Worm (Caenorhabditis elegans) whole organism, L4 larva: ENCODE results near the gene T10G3.3.

ENCODE experiments used
- F44E2.7 ChIP-seq: fragments of 200-800 bp; sonication (Bioruptor generic); IDR thresholded peaks from 2 replicates; pipeline ENCODE4 v2.1.2; 2022; ENCODE audit warnings: missing genetic modification characterization, missing compliant biosample characterization
- Y75B8A.6 ChIP-seq: fragments of 200-800 bp; sonication (Bioruptor generic); IDR thresholded peaks from 2 replicates; pipeline ENCODE4 v1.3.6; 2022; ENCODE audit warnings: missing genetic modification reagents, missing genetic modification characterization, missing compliant biosample characterization
- daf-19 ChIP-seq: fragments of 200-800 bp; sonication (Bioruptor generic); conservative IDR thresholded peaks from 2 replicates; pipeline ENCODE4 v1.3.6; 2022; ENCODE audit warnings: missing genetic modification characterization, missing compliant biosample characterization
- nhr-25 ChIP-seq: sonication (generic microtip); optimal IDR thresholded peaks from 2 replicates; lab custom pipeline; 2017; ENCODE audit warnings: missing genetic modification characterization, mild to moderate bottlenecking, missing compliant biosample characterization, antibody characterized with exemption, moderate library complexity, borderline replicate concordance; ENCODE audit not compliant: insufficient read depth
- pqm-1 ChIP-seq: sonication (generic microtip); optimal IDR thresholded peaks from 2 replicates; lab custom pipeline; 2017; ENCODE audit warnings: missing biosample characterization, missing genetic modification characterization
- skn-1 ChIP-seq: fragments of 150-350 bp; optimal IDR thresholded peaks from 2 replicates; lab custom pipeline; 2014; ENCODE audit warnings: missing biosample characterization, missing genetic modification characterization
- snpc-4 ChIP-seq: fragments of 150-350 bp; optimal IDR thresholded peaks from 2 replicates; lab custom pipeline; 2014; ENCODE audit warnings: missing biosample characterization, missing genetic modification characterization
- vab-7 ChIP-seq: fragments of 200-800 bp; sonication (Bioruptor generic); IDR thresholded peaks from 2 replicates; pipeline ENCODE4 v1.3.6; 2022; ENCODE audit warnings: missing genetic modification reagents, missing genetic modification characterization, missing compliant biosample characterization
- ztf-11 ChIP-seq: fragments of 150-350 bp; optimal IDR thresholded peaks from 2 replicates; lab custom pipeline; 2014; ENCODE audit warnings: missing biosample characterization, missing genetic modification characterization

ce11 chrV:13473467-13473866 lies 16.5 kb downstream of the T10G3.3 start, which contains the start of gene T10G3.1:
- TF ChIP-seq pqm-1 (tag; lab: Kevin White, UChicago) (no peak), F44E2.7 (GFP tag; lab: Robert Waterston, UW) (no peak), ztf-11 (tag; lab: Kevin White, UChicago) (no peak), skn-1 (tag; lab: Kevin White, UChicago) (no peak), snpc-4 (tag; lab: Kevin White, UChicago) (no peak), nhr-25 (tag; lab: Kevin White, UChicago) (no peak), daf-19 (GFP tag; lab: Robert Waterston, UW) (no peak), vab-7 (no peak), Y75B8A.6 (GFP tag; lab: Robert Waterston, UW) (no peak)
